Fruit fly (Drosophila melanogaster) whole organism, prepupa: ENCODE data around the gene Mulk.

ENCODE experiments used
- Blimp-1 ChIP-seq: fragments of 200-800 bp; sonication (Bioruptor generic); optimal IDR thresholded peaks from 3 replicates; lab custom pipeline; 2017; ENCODE audit warnings: missing biosample characterization, missing genetic modification characterization, mild to moderate bottlenecking, moderate library complexity, missing genetic modification reagents
- CG11762 ChIP-seq: fragments of 200-800 bp; sonication (Bioruptor generic); optimal IDR thresholded peaks from 3 replicates; lab custom pipeline; 2016; ENCODE audit warnings: missing biosample characterization, missing genetic modification characterization; ENCODE audit not compliant: insufficient read depth
- CG8119 ChIP-seq: fragments of 200-800 bp; sonication (Bioruptor generic); IDR thresholded peaks from 3 replicates; pipeline ENCODE4 v1.3.6; 2022; ENCODE audit warnings: missing biosample characterization, missing genetic modification characterization
- Hr38 ChIP-seq: sonication (Bioruptor generic); optimal IDR thresholded peaks from 2 replicates; lab custom pipeline; 2016; ENCODE audit warnings: missing biosample characterization, missing genetic modification characterization
- achi ChIP-seq: fragments of 200-800 bp; sonication (Bioruptor generic); optimal IDR thresholded peaks from 3 replicates; lab custom pipeline; 2016; ENCODE audit warnings: missing biosample characterization, missing genetic modification characterization
- dac ChIP-seq: fragments of 200-800 bp; sonication (Bioruptor generic); optimal IDR thresholded peaks from 2 replicates; lab custom pipeline; 2017; ENCODE audit warnings: missing biosample characterization, mild to moderate bottlenecking, missing genetic modification characterization

- TF ChIP-seq CG8119 (GFP tag; lab: Robert Waterston, UW) (no peak), CG11762 (GFP tag; lab: Kevin White, UChicago) (no peak), achi (GFP tag; lab: Kevin White, UChicago) (no peak), dac (no peak), Blimp-1 (no peak), Hr38 (GFP tag; lab: Kevin White, UChicago) (no peak)
Measured at dm6 chr2L:10226213-10226723, 43.6 kb upstream of the Mulk start.
